Worm (Caenorhabditis elegans) whole organism, midembryonic: ENCODE data around the gene B0334.10.

Source experiments
- T22C8.4 ChIP-seq: fragments of 200-800 bp; sonication (Bioruptor generic); IDR thresholded peaks from 2 replicates; pipeline ENCODE4 v1.3.6; 2022; ENCODE audit warnings: missing genetic modification characterization, missing compliant biosample characterization
- cog-1 ChIP-seq: sonication (generic microtip); optimal IDR thresholded peaks from 2 replicates; lab custom pipeline; 2016; ENCODE audit warnings: missing genetic modification characterization, missing compliant biosample characterization
- med-1 ChIP-seq: sonication (generic microtip); optimal IDR thresholded peaks from 2 replicates; lab custom pipeline; 2017; ENCODE audit warnings: missing genetic modification characterization, mild to moderate bottlenecking, missing compliant biosample characterization, antibody characterized with exemption, missing genetic modification reagents; ENCODE audit not compliant: insufficient read depth
- ref-1 ChIP-seq: fragments of 200-800 bp; sonication (Bioruptor generic); conservative IDR thresholded peaks from 2 replicates; pipeline ENCODE4 v1.3.6; 2022; ENCODE audit warnings: missing genetic modification reagents, missing genetic modification characterization, missing compliant biosample characterization
- ztf-23 ChIP-seq: fragments of 200-800 bp; sonication (Bioruptor generic); IDR thresholded peaks from 2 replicates; pipeline ENCODE4 v1.3.6; 2022; ENCODE audit warnings: missing genetic modification reagents, missing genetic modification characterization, missing compliant biosample characterization
- ztf-29 ChIP-seq: fragments of 200-800 bp; sonication (Bioruptor generic); IDR thresholded peaks from 2 replicates; pipeline ENCODE4 v1.3.6; 2022; ENCODE audit warnings: missing genetic modification reagents, missing genetic modification characterization, missing compliant biosample characterization

- TF ChIP-seq cog-1 (tag; lab: Kevin White, UChicago) (no peak), T22C8.4 (no peak), ztf-23 (GFP tag; lab: Robert Waterston, UW) (no peak), med-1 (GFP tag; lab: Kevin White, UChicago) (no peak), ztf-29 (no peak), ref-1 (GFP tag; lab: Robert Waterston, UW) (no peak)
Measured at ce11 chrII:11544714-11545113, 26.4 kb downstream of the B0334.10 start, which contains the start of gene F54D5.9.
